Worm (Caenorhabditis elegans): Measurements from ENCODE around the gene asp-18.
"Not testable (repeated sequence)": the region's sequence is repeated elsewhere in the genome, so short reads cannot be mapped to it uniquely, and the experiment has no call there.

asp-18 gene

ce11 chrV:18731579-18732041, at the start of gene asp-18, which contains the start of gene scl-19:
Gene asp-18, minus strand, starts transcription at chrV:18731679.
Gene scl-19, plus strand, starts transcription at chrV:18731991.
- no peak for TF ChIP-seq unc-62 (GFP tag; optimal IDR thresholded peaks at IDR 0.05)

DNA sequence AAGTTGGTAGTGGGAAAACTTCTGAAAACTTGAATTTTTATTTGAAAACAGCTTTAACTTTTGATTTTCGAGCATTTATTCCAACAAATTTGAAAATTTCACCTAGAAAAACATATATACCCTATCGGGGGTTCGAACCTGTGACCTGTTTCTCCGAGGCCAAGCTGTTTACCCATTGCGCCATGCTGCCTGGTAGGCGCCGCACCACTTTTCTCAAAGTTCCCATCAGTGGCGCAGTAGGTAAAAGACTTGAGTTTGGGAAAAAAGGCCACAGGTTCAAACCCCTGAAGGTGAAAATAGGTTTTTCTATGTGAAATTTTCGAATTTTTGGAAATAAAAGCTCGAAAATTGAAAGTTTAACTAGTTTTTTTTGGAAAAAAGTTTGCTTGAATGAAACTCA, 49.1 kb upstream of the asp-18 start:
- TF ChIP-seq unc-62 (GFP tag; optimal IDR thresholded peaks at IDR 0.05), result no peak

- TF ChIP-seq unc-62 (GFP tag; optimal IDR thresholded peaks at IDR 0.05), result no peak
Measured at ce11 chrV:18776245-18776737, 44.8 kb upstream of the asp-18 start, which contains the start of gene Y17D7B.4. Gene Y17D7B.4, minus strand, starts transcription at chrV:18776687.

- TF ChIP-seq unc-62 (GFP tag; optimal IDR thresholded peaks at IDR 0.05), result no peak
Measured at ce11 chrV:18772761-18773160, 41.3 kb upstream of the asp-18 start, which contains the start of gene clec-257. Gene clec-257, plus strand, starts transcription at chrV:18773061.

- no peak for TF ChIP-seq unc-62 (GFP tag; optimal IDR thresholded peaks at IDR 0.05)
Measured at ce11 chrV:18771804-18772386, 40.4 kb upstream of the asp-18 start.

DNA sequence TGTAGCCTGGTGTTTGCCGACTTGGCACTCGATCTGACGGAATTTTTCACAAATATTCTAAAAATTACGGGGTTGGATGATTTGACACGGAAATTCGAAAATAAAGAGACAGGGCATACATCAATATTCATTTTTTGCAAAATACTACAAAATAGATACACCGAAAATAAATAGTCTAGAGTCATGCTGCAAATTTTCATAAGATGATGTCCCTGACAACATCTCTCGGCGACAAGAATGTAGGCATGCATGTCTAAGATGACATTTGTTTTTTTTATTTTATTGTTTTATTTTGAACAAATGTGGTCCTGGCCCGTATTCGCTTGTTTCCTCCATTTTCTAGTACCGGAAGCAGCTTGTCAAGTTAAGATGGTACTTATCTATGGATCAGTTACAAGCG, 39.9 kb upstream of the asp-18 start, which contains the start of gene clec-256:
clec-256 (plus strand) TSS at position 301 of the 400 bp plus-strand sequence.
- no peak for TF ChIP-seq unc-62 (GFP tag; optimal IDR thresholded peaks at IDR 0.05)

DNA sequence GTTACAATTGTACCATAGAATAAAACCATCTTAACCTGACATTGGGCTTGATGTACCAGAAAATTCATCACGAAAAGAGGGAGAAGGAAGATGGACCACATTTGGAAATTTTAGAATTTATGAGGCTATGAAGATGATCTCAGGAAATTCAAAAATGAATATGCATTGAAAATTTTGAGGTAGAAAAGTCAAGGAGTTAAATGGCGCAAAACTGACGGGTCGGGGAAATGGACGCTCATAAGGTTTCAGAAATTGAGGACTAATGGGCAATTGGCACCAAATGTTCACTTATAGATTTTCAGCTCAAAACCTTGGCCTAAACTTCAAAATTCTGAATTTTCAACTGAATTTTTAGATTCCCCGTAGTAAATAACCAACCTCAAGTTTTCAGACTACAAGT, 39.1 kb upstream of the asp-18 start, which contains the start of gene clec-255:
clec-255 (minus strand) TSS at position 101 of the 400 bp plus-strand sequence.
- TF ChIP-seq unc-62 (GFP tag; optimal IDR thresholded peaks at IDR 0.05), result no peak

DNA sequence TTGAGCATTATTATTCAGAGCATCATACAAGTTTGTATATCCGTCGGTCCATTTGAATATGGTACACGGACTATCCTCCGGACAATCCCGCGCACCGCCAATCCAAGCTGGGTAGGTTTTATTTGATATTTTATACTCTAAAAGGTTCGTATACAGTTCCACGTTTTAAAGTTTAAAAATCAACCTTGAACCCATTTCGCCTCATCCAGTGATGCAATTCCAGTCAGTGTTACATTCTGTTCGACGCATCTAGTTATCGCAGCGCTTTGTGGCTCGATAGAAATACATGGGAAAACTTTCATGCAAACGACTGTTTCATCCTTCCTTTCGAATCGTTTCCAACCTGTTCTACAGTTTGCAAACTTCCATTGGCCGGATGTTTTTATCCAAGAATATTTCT, 38.4 kb upstream of the asp-18 start:
- no peak for TF ChIP-seq unc-62 (GFP tag; optimal IDR thresholded peaks at IDR 0.05)

DNA sequence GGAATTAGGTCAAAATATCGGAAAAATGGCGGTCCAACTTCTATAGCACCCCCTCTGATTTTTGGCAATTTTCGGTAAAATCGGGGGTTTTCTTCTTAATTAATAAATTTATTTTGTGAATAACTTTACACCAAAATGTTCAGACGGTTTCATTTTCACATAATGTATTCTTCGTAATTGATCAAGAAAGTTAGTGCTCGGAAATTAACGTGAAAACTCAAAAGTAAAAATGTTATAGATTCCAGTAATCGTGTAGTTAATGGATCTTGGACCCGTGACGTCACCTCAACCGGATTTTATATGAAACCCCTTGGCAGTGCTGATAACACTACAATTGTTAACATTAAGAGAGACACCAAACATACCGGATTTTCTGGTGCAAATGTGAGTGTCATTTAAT, 30.6 kb upstream of the asp-18 start, which contains the start of gene F11D11.22:
F11D11.22 (plus strand) TSS at position 301 of the 400 bp plus-strand sequence.
- not testable (repeated sequence) for TF ChIP-seq unc-62 (GFP tag; optimal IDR thresholded peaks at IDR 0.05)

ce11 chrV:18761078-18761477, 29.6 kb upstream of the asp-18 start, which contains the start of gene F11D11.4:
Gene F11D11.4, plus strand, starts transcription at chrV:18761378.
- TF ChIP-seq unc-62 (GFP tag; optimal IDR thresholded peaks at IDR 0.05), result no peak

DNA sequence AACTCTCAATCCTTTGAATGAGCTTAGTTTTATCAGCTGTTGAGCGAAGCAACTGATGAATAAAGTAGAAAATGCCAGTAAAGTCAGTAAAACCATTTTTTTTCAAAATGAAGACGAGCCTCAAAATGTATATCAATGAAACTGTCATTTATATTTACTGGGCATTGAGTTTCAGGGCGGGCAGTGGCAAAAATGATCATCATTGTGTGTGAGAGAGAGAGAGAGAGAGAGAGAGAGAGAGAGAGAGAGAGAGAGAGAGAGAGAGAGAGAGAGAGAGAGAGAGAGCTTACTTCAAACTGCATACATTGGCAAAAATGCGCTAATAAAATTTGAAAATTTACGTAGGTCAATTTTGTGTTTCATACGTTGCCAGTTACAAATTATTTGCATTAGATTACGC, 28.7 kb upstream of the asp-18 start, which contains the start of gene F11D11.3:
F11D11.3 (minus strand) TSS at position 101 of the 400 bp plus-strand sequence.
- no peak for TF ChIP-seq unc-62 (GFP tag; optimal IDR thresholded peaks at IDR 0.05)

- TF ChIP-seq unc-62 (GFP tag; optimal IDR thresholded peaks at IDR 0.05), result not testable (repeated sequence)
Measured at ce11 chrV:18754328-18754727, 22.8 kb upstream of the asp-18 start, which contains the start of gene clec-254. Gene clec-254, minus strand, starts transcription at chrV:18754428.

- no peak for TF ChIP-seq unc-62 (GFP tag; optimal IDR thresholded peaks at IDR 0.05)
Measured at ce11 chrV:18753036-18753435, 21.6 kb upstream of the asp-18 start, which contains the start of gene F11D11.6. Gene F11D11.6, minus strand, starts transcription at chrV:18753136.

- no peak for TF ChIP-seq unc-62 (GFP tag; optimal IDR thresholded peaks at IDR 0.05)
Measured at ce11 chrV:18750445-18750844, 19.0 kb upstream of the asp-18 start, which contains the start of the genes F11D11.21 and F11D11.12. Gene F11D11.21, minus strand, starts transcription at chrV:18750545. Gene F11D11.12, minus strand, starts transcription at chrV:18750682.

DNA sequence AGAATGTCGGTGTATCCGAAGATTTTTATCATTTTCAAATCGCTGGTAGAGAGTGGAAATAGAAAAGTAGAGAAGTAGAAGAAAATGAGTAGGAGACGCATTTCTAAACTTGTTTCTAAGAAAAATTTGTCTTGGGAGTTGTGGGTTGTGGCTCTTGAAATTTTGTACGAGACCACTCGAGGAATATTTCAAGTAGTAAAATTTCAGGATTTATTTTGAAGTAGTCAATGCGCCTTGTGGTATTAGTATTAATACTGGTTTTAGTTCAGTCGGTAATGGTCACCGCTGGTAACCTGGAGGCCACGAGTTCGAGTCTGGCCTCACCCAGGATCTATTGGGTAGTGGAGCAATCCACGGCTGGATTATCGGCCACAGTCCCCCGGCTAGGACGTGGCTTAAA, 17.2 kb upstream of the asp-18 start, which contains the start of gene clec-252:
clec-252 (minus strand) TSS at position 101 of the 400 bp plus-strand sequence.
- no peak for TF ChIP-seq unc-62 (GFP tag; optimal IDR thresholded peaks at IDR 0.05)

- no peak for TF ChIP-seq unc-62 (GFP tag; optimal IDR thresholded peaks at IDR 0.05)
Measured at ce11 chrV:18746937-18747660, 15.6 kb upstream of the asp-18 start, which contains the start of gene clec-251. Gene clec-251, minus strand, starts transcription at chrV:18746987.
